Worm (Caenorhabditis elegans): ENCODE data around the gene ctsa-3.2.

Gene ctsa-3.2

DNA sequence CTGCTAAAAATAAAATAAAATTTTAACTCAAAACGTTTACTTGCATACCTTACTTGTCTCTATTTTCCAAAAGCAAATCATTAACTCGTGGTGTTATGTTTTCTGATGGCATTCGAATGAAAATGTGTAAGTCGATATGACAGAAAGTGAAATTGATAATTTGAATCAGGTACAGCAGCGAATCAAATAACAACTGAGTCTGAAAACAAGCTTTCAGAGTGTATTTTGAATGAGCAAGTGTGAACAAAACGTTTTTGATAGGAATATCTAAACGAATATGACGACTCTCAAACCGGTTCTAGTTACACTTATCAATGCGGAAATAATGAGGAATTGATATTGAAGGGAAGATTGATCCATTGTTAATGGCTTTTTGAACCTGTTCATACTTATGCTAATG lies 3.9 kb upstream of the ctsa-3.2 start, which contains the start of gene chil-7:
Gene chil-7 (minus strand): TSS at position 112 of the 400 bp plus-strand sequence.
- TF ChIP-seq hlh-30 (tag; optimal IDR thresholded peaks at IDR 0.05; ENCODE audit: insufficient read depth) = no peak
- peak in 1 of 2 experiments; percentile 97 for TF ChIP-seq unc-62 (GFP tag; optimal IDR thresholded peaks at IDR 0.05 in 1 of 2)
- TF ChIP-seq unc-62 (tag; optimal IDR thresholded peaks at IDR 0.05) = no peak

DNA sequence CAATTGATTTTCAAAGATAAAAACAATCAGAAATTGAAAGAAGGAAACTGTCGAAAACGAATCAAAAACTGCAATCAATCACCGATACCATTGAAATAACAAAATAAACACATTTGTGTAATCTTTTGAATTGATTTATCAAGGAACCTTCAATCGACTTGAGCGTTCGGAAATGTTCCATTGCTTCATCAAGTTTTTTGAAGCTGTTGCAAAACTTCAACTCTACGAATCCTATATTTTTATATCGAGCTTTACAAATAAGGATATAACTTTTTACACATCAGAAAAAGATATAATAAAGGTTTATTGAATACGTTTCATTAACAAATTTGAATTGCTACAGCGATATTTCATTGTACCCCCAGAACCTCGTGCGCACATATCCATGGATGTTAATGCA lies 2.0 kb upstream of the ctsa-3.2 start, which contains the start of gene chil-8:
Gene chil-8 (minus strand): TSS at position 101 of the 400 bp plus-strand sequence.
- peak; percentile 37 for TF ChIP-seq aha-1 (tag)
- no peak for TF ChIP-seq zfp-3 (GFP tag; conservative IDR thresholded peaks at IDR 0.05)

DNA sequence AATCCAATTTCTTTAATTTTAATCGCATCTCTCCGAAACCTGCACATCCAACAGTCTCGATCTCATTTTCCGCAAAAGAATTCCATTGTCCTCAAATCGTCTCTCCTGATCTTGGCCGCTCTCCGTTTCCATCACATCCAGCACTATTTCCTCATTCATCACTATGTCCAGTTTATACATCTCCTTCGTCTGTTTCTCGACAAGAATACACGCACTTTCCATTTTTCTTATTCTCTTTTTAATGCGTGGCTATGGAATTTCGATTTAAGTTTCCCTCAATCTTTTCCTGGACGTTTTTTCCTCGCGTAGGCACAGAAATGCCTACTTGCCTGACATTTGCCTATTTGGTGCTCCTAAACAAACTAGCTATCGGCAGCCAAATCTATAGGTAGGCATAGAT lies 4.8 kb downstream of the ctsa-3.2 start:
- TF ChIP-seq unc-62 (GFP tag; optimal IDR thresholded peaks at IDR 0.05 in 1 of 2) (peak in 1 of 2 experiments; percentile 8), unc-62 (tag; optimal IDR thresholded peaks at IDR 0.05) (no peak), vab-7 (GFP tag; IDR thresholded peaks at IDR 0.05) (no peak), daf-12 (tag; optimal IDR thresholded peaks at IDR 0.05) (no peak), mdt-29 (GFP tag; IDR thresholded peaks at IDR 0.05) (no peak), ctbp-1 (GFP tag; IDR thresholded peaks at IDR 0.05) (no peak), R02D3.7 (tag; optimal IDR thresholded peaks at IDR 0.05) (no peak), aha-1 (tag) (peak; percentile 73), nhr-237 (tag; optimal IDR thresholded peaks at IDR 0.05) (no peak), sdz-12 (GFP tag; optimal IDR thresholded peaks at IDR 0.05) (no peak)

DNA sequence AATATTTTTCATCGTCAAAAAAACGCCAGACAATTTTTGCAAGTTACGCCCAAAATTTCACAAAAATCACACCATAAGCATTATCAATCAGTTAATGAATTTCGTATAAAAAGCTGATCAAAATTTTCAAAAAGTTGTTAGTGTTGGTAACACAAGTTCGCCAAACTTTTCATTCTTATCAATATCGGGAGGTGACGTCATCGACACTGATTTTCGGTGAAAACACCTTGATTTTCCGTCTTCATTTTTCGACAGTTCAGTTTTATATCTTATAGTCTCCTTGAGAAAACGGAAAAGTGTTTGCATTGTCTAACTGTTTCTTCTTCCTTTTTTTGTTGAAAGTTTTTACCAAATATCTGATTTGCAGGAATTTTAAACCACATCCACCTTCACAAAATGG lies 5.8 kb downstream of the ctsa-3.2 start, which contains the start of gene C08H9.15:
Gene C08H9.15 (plus strand): TSS at position 368 of the 400 bp plus-strand sequence.
- TF ChIP-seq nhr-25 (tag; optimal IDR thresholded peaks at IDR 0.05; ENCODE audit: borderline replicate concordance, insufficient read depth) (no peak), nhr-28 (tag; optimal IDR thresholded peaks at IDR 0.05) (peak; percentile 11), lim-7 (GFP tag; IDR thresholded peaks at IDR 0.05) (no peak), F37D6.2 (tag; optimal IDR thresholded peaks at IDR 0.05) (no peak)

DNA sequence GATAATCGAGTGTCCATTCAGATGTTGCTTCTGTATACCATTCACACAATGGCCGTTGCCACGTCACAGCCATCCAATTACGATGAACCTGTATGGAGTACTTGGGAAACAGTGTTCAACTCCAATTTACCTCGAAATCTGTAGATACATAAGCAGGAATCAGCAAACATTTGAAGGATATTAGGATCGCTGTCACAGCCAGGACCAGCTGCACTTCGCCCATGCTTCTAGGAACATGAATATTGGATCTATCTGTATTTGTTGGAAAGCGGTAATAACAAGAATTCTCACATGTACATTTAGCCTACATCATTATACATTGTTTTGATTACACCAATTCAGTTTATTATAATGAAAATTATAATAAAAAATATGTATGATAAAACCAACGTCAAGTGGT lies 11.2 kb downstream of the ctsa-3.2 start, which contains the start of gene algn-8:
Gene algn-8 (minus strand): TSS at position 227 of the 400 bp plus-strand sequence.
- no peak for TF ChIP-seq nhr-6 (tag; optimal IDR thresholded peaks at IDR 0.05)
- no peak for TF ChIP-seq sdz-12 (GFP tag; optimal IDR thresholded peaks at IDR 0.05)
- no peak for TF ChIP-seq vab-7 (GFP tag; IDR thresholded peaks at IDR 0.05)
- no peak for TF ChIP-seq zip-11 (GFP tag; IDR thresholded peaks at IDR 0.05)
- TF ChIP-seq nhr-41 (GFP tag; IDR thresholded peaks at IDR 0.05) = no peak
- TF ChIP-seq php-3 (GFP tag; IDR thresholded peaks at IDR 0.05) = no peak
- no peak for TF ChIP-seq ceh-32 (tag; optimal IDR thresholded peaks at IDR 0.05; ENCODE audit: poor library complexity)
- TF ChIP-seq F44E2.7 (GFP tag; IDR thresholded peaks at IDR 0.05) = no peak
- no peak for TF ChIP-seq ctbp-1 (GFP tag; IDR thresholded peaks at IDR 0.05)
- TF ChIP-seq pqm-1 (tag; optimal IDR thresholded peaks at IDR 0.05) = no peak
- no peak for TF ChIP-seq unc-62 (GFP tag; optimal IDR thresholded peaks at IDR 0.05 in 1 of 2)
- no peak for TF ChIP-seq unc-62 (tag; optimal IDR thresholded peaks at IDR 0.05)
- no peak for TF ChIP-seq F37D6.2 (tag; optimal IDR thresholded peaks at IDR 0.05)
- TF ChIP-seq dmd-6 (GFP tag; IDR thresholded peaks at IDR 0.05) = no peak
- no peak for TF ChIP-seq unc-39 (tag; optimal IDR thresholded peaks at IDR 0.05)
- peak; percentile 46 for TF ChIP-seq duxl-1 (tag; optimal IDR thresholded peaks at IDR 0.05; ENCODE audit: poor library complexity)
- no peak for TF ChIP-seq nhr-237 (tag; optimal IDR thresholded peaks at IDR 0.05)
- peak; percentile 26 for TF ChIP-seq nhr-25 (tag; optimal IDR thresholded peaks at IDR 0.05; ENCODE audit: borderline replicate concordance, insufficient read depth)
- 0 out of 2 replicates have a peak, but pooled peaks have one; percentile 49 for TF ChIP-seq T26A8.4 (GFP tag; IDR thresholded peaks at IDR 0.05)
- TF ChIP-seq Y75B8A.6 (GFP tag; IDR thresholded peaks at IDR 0.05) = no peak
- no peak for TF ChIP-seq rbr-2 (tag; optimal IDR thresholded peaks at IDR 0.05)
- TF ChIP-seq fos-1 (tag; optimal IDR thresholded peaks at IDR 0.05) = no peak
- TF ChIP-seq lin-15B (tag; optimal IDR thresholded peaks at IDR 0.05) = no peak
- TF ChIP-seq pha-4 (GFP tag; IDR thresholded peaks at IDR 0.05) = no peak
- TF ChIP-seq pha-4 (tag; optimal IDR thresholded peaks at IDR 0.05) = no peak
- no peak for TF ChIP-seq mdt-29 (GFP tag; IDR thresholded peaks at IDR 0.05)
- no peak for TF ChIP-seq nhr-48 (tag; optimal IDR thresholded peaks at IDR 0.05)
- no peak for TF ChIP-seq ZK546.5 (tag; optimal IDR thresholded peaks at IDR 0.05)
- TF ChIP-seq mes-2 (tag; optimal IDR thresholded peaks at IDR 0.05; ENCODE audit: poor library complexity, severe bottlenecking) = peak; percentile 22
- no peak for TF ChIP-seq lin-1 (GFP tag; IDR thresholded peaks at IDR 0.05)
- TF ChIP-seq ztf-7 (tag; optimal IDR thresholded peaks at IDR 0.05) = no peak
- TF ChIP-seq zfp-2 (tag; optimal IDR thresholded peaks at IDR 0.05) = no peak
- no peak for TF ChIP-seq daf-19 (GFP tag; conservative IDR thresholded peaks at IDR 0.05)
- TF ChIP-seq ces-1 (GFP tag; optimal IDR thresholded peaks at IDR 0.05) = no peak
- TF ChIP-seq nhr-42 (GFP tag; IDR thresholded peaks at IDR 0.05) = no peak
